Worm (Caenorhabditis elegans): Measurements from ENCODE around the gene agmo-1.

DNA sequence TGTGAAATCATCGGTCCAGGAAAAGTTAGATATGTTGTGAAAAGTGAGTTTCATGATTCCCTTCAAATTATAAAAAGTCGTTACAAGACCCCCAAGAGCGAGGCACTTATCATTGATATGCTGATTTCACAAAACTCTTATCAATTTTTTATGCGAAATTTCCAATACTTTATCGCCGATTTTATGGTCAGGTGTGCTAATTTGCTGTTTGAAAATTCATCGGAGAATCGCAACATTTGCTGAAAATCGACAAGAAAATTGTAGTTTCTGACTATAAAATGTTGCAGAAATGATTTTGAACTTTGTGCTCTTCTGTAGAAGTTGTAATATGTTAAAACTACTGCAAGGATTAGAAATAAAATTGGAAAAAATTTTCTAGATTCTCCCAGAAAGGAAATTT is 33.3 kb upstream of the agmo-1 start:
- TF ChIP-seq aly-2 (tag; optimal IDR thresholded peaks at IDR 0.05) (no peak), elt-1 (tag; optimal IDR thresholded peaks at IDR 0.05) (no peak), unc-55 (GFP tag; optimal IDR thresholded peaks at IDR 0.05) (no peak)
